Worm (Caenorhabditis elegans): ENCODE data around the gene C27F2.7.

The C27F2.7 gene

ce11 chrIII:5025136-5025629 lies 40.9 kb upstream of the C27F2.7 start (continued):
- TF ChIP-seq T20F7.1 (GFP tag; optimal IDR thresholded peaks at IDR 0.05) (peak; percentile 62), spr-1 (tag; optimal IDR thresholded peaks at IDR 0.05) (peak; percentile 29), dmd-6 (GFP tag; IDR thresholded peaks at IDR 0.05) (peak; percentile 49), zfp-3 (GFP tag; conservative IDR thresholded peaks at IDR 0.05) (peak; percentile 82), lin-15B (tag; optimal IDR thresholded peaks at IDR 0.05) (no peak), duxl-1 (tag; optimal IDR thresholded peaks at IDR 0.05; ENCODE audit: poor library complexity) (no peak), ceh-32 (tag; optimal IDR thresholded peaks at IDR 0.05; ENCODE audit: poor library complexity) (no peak), nhr-10 (tag; optimal IDR thresholded peaks at IDR 0.05) (no peak), lin-13 (GFP tag; optimal IDR thresholded peaks at IDR 0.05) (no peak), F37D6.2 (tag; optimal IDR thresholded peaks at IDR 0.05) (no peak), Y48G9A.11 (GFP tag; IDR thresholded peaks at IDR 0.05) (peak; percentile 17; the same call in 1 of the 2 replicates), F26F4.8 (GFP tag; conservative IDR thresholded peaks at IDR 0.05) (no peak), ceh-28 (tag; optimal IDR thresholded peaks at IDR 0.05) (no peak), saeg-2 (GFP tag; IDR thresholded peaks at IDR 0.05) (no peak), nhr-237 (tag; optimal IDR thresholded peaks at IDR 0.05) (no peak), zip-2 (tag; optimal IDR thresholded peaks at IDR 0.05) (no peak), ctbp-1 (GFP tag; IDR thresholded peaks at IDR 0.05) (0 out of 2 replicates have a peak, but pooled peaks have one; percentile 8), Y105C5A.15 (GFP tag; IDR thresholded peaks at IDR 0.05) (no peak), aha-1 (tag) (peak; percentile 80), nhr-6 (tag; optimal IDR thresholded peaks at IDR 0.05) (no peak), madf-5 (GFP tag; IDR thresholded peaks at IDR 0.05) (no peak), zip-11 (GFP tag; IDR thresholded peaks at IDR 0.05) (no peak), hlh-30 (tag; optimal IDR thresholded peaks at IDR 0.05; ENCODE audit: insufficient read depth) (no peak), spr-3 (GFP tag; optimal IDR thresholded peaks at IDR 0.05) (no peak), egl-27 (tag; optimal IDR thresholded peaks at IDR 0.05) (no peak), dpl-1 (GFP tag; optimal IDR thresholded peaks at IDR 0.05) (peak; percentile 20), mxl-3 (GFP tag; optimal IDR thresholded peaks at IDR 0.05) (no peak), dmd-9 (GFP tag; IDR thresholded peaks at IDR 0.05) (no peak), skn-1 (tag; optimal IDR thresholded peaks at IDR 0.05) (no peak), egl-43 (GFP tag; IDR thresholded peaks at IDR 0.05) (no peak), set-16 (GFP tag; IDR thresholded peaks at IDR 0.05) (no peak), lsy-2 (tag; optimal IDR thresholded peaks at IDR 0.05) (peak in 1 of 2 experiments; percentile 55), F44E2.7 (GFP tag; IDR thresholded peaks at IDR 0.05) (no peak), nhr-41 (GFP tag; IDR thresholded peaks at IDR 0.05) (no peak), mxl-2 (GFP tag; conservative IDR thresholded peaks at IDR 0.05) (no peak), snpc-1.2 (GFP tag; IDR thresholded peaks at IDR 0.05) (peak; percentile 41; the same call in 1 of the 2 replicates), lim-7 (GFP tag; IDR thresholded peaks at IDR 0.05) (no peak), dmd-8 (GFP tag; IDR thresholded peaks at IDR 0.05) (no peak), dve-1 (tag; optimal IDR thresholded peaks at IDR 0.05; ENCODE audit: insufficient read depth) (peak; percentile 27), ceh-62 (tag; optimal IDR thresholded peaks at IDR 0.05) (no peak), ztf-11 (tag; optimal IDR thresholded peaks at IDR 0.05) (no peak), unc-39 (tag; optimal IDR thresholded peaks at IDR 0.05) (no peak), fos-1 (tag; optimal IDR thresholded peaks at IDR 0.05) (no peak), nhr-11 (tag; optimal IDR thresholded peaks at IDR 0.05) (no peak), lin-1 (GFP tag; IDR thresholded peaks at IDR 0.05) (0 out of 2 replicates have a peak, but pooled peaks have one; percentile 18), mdt-29 (GFP tag; IDR thresholded peaks at IDR 0.05) (0 out of 2 replicates have a peak, but pooled peaks have one; percentile 43), nhr-25 (tag; optimal IDR thresholded peaks at IDR 0.05; ENCODE audit: borderline replicate concordance, insufficient read depth) (no peak), nhr-48 (tag; optimal IDR thresholded peaks at IDR 0.05) (no peak), D1046.2 (GFP tag; IDR thresholded peaks at IDR 0.05) (no peak), lir-3 (tag; optimal IDR thresholded peaks at IDR 0.05) (no peak), sdz-12 (GFP tag; optimal IDR thresholded peaks at IDR 0.05) (peak; percentile 41), jun-1 (tag; optimal IDR thresholded peaks at IDR 0.05) (peak; percentile 8)

All from whole organism, L4 larva.